Worm (Caenorhabditis elegans): ENCODE data around the gene mltn-13.

mltn-13 gene

ce11 chrX:4444073-4444472 lies 4.1 kb downstream of the mltn-13 start (continued):
- TF ChIP-seq tbx-7 (tag; optimal IDR thresholded peaks at IDR 0.05) (no peak), elt-4 (tag; optimal IDR thresholded peaks at IDR 0.05) (no peak), pqm-1 (tag; optimal IDR thresholded peaks at IDR 0.05) (no peak), hlh-15 (tag; optimal IDR thresholded peaks at IDR 0.05) (no peak), gmeb-2 (tag; optimal IDR thresholded peaks at IDR 0.05) (peak; percentile 74), hlh-8 (tag; optimal IDR thresholded peaks at IDR 0.05) (peak; percentile 55), dve-1 (tag; optimal IDR thresholded peaks at IDR 0.05) (peak; percentile 28), ceh-18 (tag; optimal IDR thresholded peaks at IDR 0.05) (no peak), ttx-3 (tag; optimal IDR thresholded peaks at IDR 0.05) (peak; percentile 53), ref-2 (tag; optimal IDR thresholded peaks at IDR 0.05) (peak; percentile 58), odd-2 (tag; optimal IDR thresholded peaks at IDR 0.05) (no peak), pha-2 (tag; optimal IDR thresholded peaks at IDR 0.05) (no peak), ceh-6 (GFP tag; optimal IDR thresholded peaks at IDR 0.05) (peak; percentile 72), che-1 (tag; optimal IDR thresholded peaks at IDR 0.05) (peak; percentile 55), K02D7.2 (tag; optimal IDR thresholded peaks at IDR 0.05) (peak; percentile 55), ets-4 (tag; optimal IDR thresholded peaks at IDR 0.05) (no peak)

ce11 chrX:4440641-4441040 lies 7.5 kb downstream of the mltn-13 start, which contains the start of gene F15A8.1:
Gene F15A8.1, plus strand, starts transcription at chrX:4440941.
- TF ChIP-seq pha-2 (tag; optimal IDR thresholded peaks at IDR 0.05) = no peak
- TF ChIP-seq ceh-18 (tag; optimal IDR thresholded peaks at IDR 0.05) = no peak
- no peak for TF ChIP-seq fax-1 (tag; optimal IDR thresholded peaks at IDR 0.05)
- TF ChIP-seq ttx-3 (tag; optimal IDR thresholded peaks at IDR 0.05) = no peak

- TF ChIP-seq K09A11.1 (tag; optimal IDR thresholded peaks at IDR 0.05; ENCODE audit: insufficient read depth) (no peak), lin-11 (tag; optimal IDR thresholded peaks at IDR 0.05) (no peak), dmd-4 (tag; optimal IDR thresholded peaks at IDR 0.05; ENCODE audit: borderline replicate concordance) (no peak), hlh-15 (tag; optimal IDR thresholded peaks at IDR 0.05) (no peak), unc-42 (tag; optimal IDR thresholded peaks at IDR 0.05) (no peak), unc-55 (GFP tag; optimal IDR thresholded peaks at IDR 0.05) (no peak)
Measured at ce11 chrX:4439616-4440015, 8.6 kb downstream of the mltn-13 start.

ce11 chrX:4438823-4439222 lies 9.4 kb downstream of the mltn-13 start:
- TF ChIP-seq eyg-1 (tag; optimal IDR thresholded peaks at IDR 0.05) = no peak

- TF ChIP-seq ceh-19 (GFP tag; optimal IDR thresholded peaks at IDR 0.05) = no peak
- no peak for TF ChIP-seq sox-4 (tag; optimal IDR thresholded peaks at IDR 0.05)
- no peak for TF ChIP-seq odd-2 (tag; optimal IDR thresholded peaks at IDR 0.05)
- TF ChIP-seq nhr-232 (tag; optimal IDR thresholded peaks at IDR 0.05) = no peak
- TF ChIP-seq hlh-6 (tag; optimal IDR thresholded peaks at IDR 0.05) = no peak
- no peak for TF ChIP-seq T23F11.4 (GFP tag; optimal IDR thresholded peaks at IDR 0.05)
- no peak for TF ChIP-seq sox-2 (GFP tag; IDR thresholded peaks at IDR 0.05)
- TF ChIP-seq ceh-14 (tag; optimal IDR thresholded peaks at IDR 0.05) = no peak
- TF ChIP-seq hlh-8 (tag; optimal IDR thresholded peaks at IDR 0.05) = no peak
Measured at ce11 chrX:4437555-4437954, 10.6 kb downstream of the mltn-13 start, which contains the start of gene cest-26. Gene cest-26, minus strand, starts transcription at chrX:4437655.

- TF ChIP-seq sox-4 (tag; optimal IDR thresholded peaks at IDR 0.05) = no peak
- TF ChIP-seq elt-4 (tag; optimal IDR thresholded peaks at IDR 0.05) = no peak
- no peak for TF ChIP-seq zip-5 (tag; optimal IDR thresholded peaks at IDR 0.05)
- TF ChIP-seq syd-9 (tag; optimal IDR thresholded peaks at IDR 0.05) = no peak
Measured at ce11 chrX:4435396-4435795, 12.8 kb downstream of the mltn-13 start.

Measured in whole organism, late embryonic.